Worm (Caenorhabditis elegans) whole organism, young adult: ENCODE measurements around the gene rpm-1.
A peak's percentile ranks its signal among the peaks of the same experiment; 100 is the strongest.

Source experiments
- B0035.1 ChIP-seq: sonication (generic microtip); optimal IDR thresholded peaks from 2 replicates; lab custom pipeline; 2016; ENCODE audit warnings: missing genetic modification characterization, mild to moderate bottlenecking, missing compliant biosample characterization, missing genotype, missing genetic modification reagents
- B0261.1 ChIP-seq: sonication (generic microtip); optimal IDR thresholded peaks from 2 replicates; lab custom pipeline; 2016; ENCODE audit warnings: mild to moderate bottlenecking, missing genetic modification characterization, moderate library complexity, missing compliant biosample characterization
- C17E4.6 ChIP-seq: fragments of 200-800 bp; sonication (Bioruptor generic); IDR thresholded peaks from 2 replicates; pipeline ENCODE4 v1.3.6; 2022; ENCODE audit warnings: missing genetic modification reagents, missing genetic modification characterization, missing compliant biosample characterization
- F22D6.2 ChIP-seq: sonication (generic microtip); optimal IDR thresholded peaks from 2 replicates; lab custom pipeline; 2016; ENCODE audit warnings: mild to moderate bottlenecking, missing genetic modification characterization, missing compliant biosample characterization
- F23B12.7 ChIP-seq: sonication (generic microtip); optimal IDR thresholded peaks from 2 replicates; lab custom pipeline; 2017; ENCODE audit warnings: missing genetic modification characterization, mild to moderate bottlenecking, missing compliant biosample characterization, antibody characterized with exemption, moderate library complexity; ENCODE audit not compliant: insufficient read depth
- F39B2.1 ChIP-seq: fragments of 200-800 bp; sonication (Bioruptor generic); IDR thresholded peaks from 2 replicates; pipeline ENCODE4 v1.3.6; 2022; ENCODE audit warnings: missing genetic modification reagents, missing genetic modification characterization, missing compliant biosample characterization
- F57C9.4 ChIP-seq: sonication (generic microtip); optimal IDR thresholded peaks from 2 replicates; lab custom pipeline; 2017; ENCODE audit warnings: mild to moderate bottlenecking, missing genetic modification characterization, missing compliant biosample characterization
- K12H6.12 ChIP-seq: fragments of 200-800 bp; sonication (Bioruptor generic); optimal IDR thresholded peaks from 2 replicates; lab custom pipeline; 2018; ENCODE audit warnings: mild to moderate bottlenecking, missing genetic modification characterization, missing compliant biosample characterization
- Y56A3A.18 ChIP-seq: fragments of 200-800 bp; sonication (Bioruptor generic); IDR thresholded peaks from 2 replicates; pipeline ENCODE4 v1.3.6; 2022; ENCODE audit warnings: missing genetic modification reagents, missing genetic modification characterization, missing compliant biosample characterization
- Y67H2A.10 ChIP-seq: fragments of 200-800 bp; sonication (Bioruptor generic); conservative IDR thresholded peaks from 2 replicates; pipeline ENCODE4 v1.3.6; 2022; ENCODE audit warnings: missing genetic modification reagents, missing genetic modification characterization, missing compliant biosample characterization
- Y79H2A.3 ChIP-seq: fragments of 200-800 bp; sonication (Bioruptor generic); conservative IDR thresholded peaks from 2 replicates; pipeline ENCODE4 v1.3.6; 2022; ENCODE audit warnings: missing genetic modification reagents, missing genetic modification characterization, missing compliant biosample characterization
- ZK185.1 ChIP-seq: sonication (generic microtip); optimal IDR thresholded peaks from 2 replicates; lab custom pipeline; 2016; ENCODE audit warnings: mild to moderate bottlenecking, missing genetic modification characterization, missing compliant biosample characterization; ENCODE audit not compliant: poor library complexity, severe bottlenecking
- attf-5 ChIP-seq: fragments of 200-800 bp; sonication (Bioruptor generic); optimal IDR thresholded peaks from 2 replicates; lab custom pipeline; 2018; ENCODE audit warnings: mild to moderate bottlenecking, missing genetic modification characterization, missing compliant biosample characterization
- attf-6 ChIP-seq: fragments of 200-800 bp; sonication (Bioruptor generic); IDR thresholded peaks from 2 replicates; pipeline ENCODE4 v1.3.6; 2022; ENCODE audit warnings: missing genetic modification reagents, missing genetic modification characterization, missing compliant biosample characterization
- ceh-100 ChIP-seq: fragments of 200-800 bp; sonication (Bioruptor generic); IDR thresholded peaks from 2 replicates; pipeline ENCODE4 v1.3.6; 2022; ENCODE audit warnings: missing genetic modification reagents, missing genetic modification characterization, missing compliant biosample characterization
- efl-1 ChIP-seq: fragments of 150-350 bp; optimal IDR thresholded peaks from 2 replicates; lab custom pipeline; 2014; ENCODE audit warnings: missing biosample characterization, missing genetic modification reagents, missing genetic modification characterization
- hmg-20 ChIP-seq: fragments of 200-800 bp; sonication (Bioruptor generic); IDR thresholded peaks from 2 replicates; pipeline ENCODE4 v1.3.6; 2022; ENCODE audit warnings: missing genetic modification reagents, missing genetic modification characterization, missing compliant biosample characterization
- lin-40 ChIP-seq: sonication (generic microtip); optimal IDR thresholded peaks from 2 replicates; lab custom pipeline; 2016; ENCODE audit warnings: missing genetic modification characterization, mild to moderate bottlenecking, missing compliant biosample characterization, missing genotype, missing genetic modification reagents
- lin-54 ChIP-seq: fragments of 200-800 bp; sonication (Bioruptor generic); optimal IDR thresholded peaks from 2 replicates; lab custom pipeline; 2018; ENCODE audit warnings: mild to moderate bottlenecking, missing genetic modification characterization, missing compliant biosample characterization
- madf-10 ChIP-seq: sonication (generic microtip); optimal IDR thresholded peaks from 2 replicates; lab custom pipeline; 2016; ENCODE audit warnings: mild to moderate bottlenecking, missing genetic modification characterization, missing compliant biosample characterization
- madf-6 ChIP-seq: fragments of 200-800 bp; sonication (Bioruptor generic); IDR thresholded peaks from 2 replicates; pipeline ENCODE4 v1.3.6; 2022; ENCODE audit warnings: missing genetic modification reagents, missing genetic modification characterization, missing compliant biosample characterization
- madf-8 ChIP-seq: fragments of 200-800 bp; sonication (Bioruptor generic); conservative IDR thresholded peaks from 2 replicates; pipeline ENCODE4 v1.3.6; 2022; ENCODE audit warnings: missing genetic modification reagents, missing genetic modification characterization, missing compliant biosample characterization
- nfya-1 ChIP-seq: sonication (generic microtip); optimal IDR thresholded peaks from 2 replicates; lab custom pipeline; 2017; ENCODE audit warnings: antibody characterized with exemption, missing compliant biosample characterization, missing genetic modification characterization, borderline replicate concordance; ENCODE audit not compliant: insufficient read depth
- nfyb-1 ChIP-seq: fragments of 200-800 bp; sonication (Bioruptor generic); IDR thresholded peaks from 2 replicates; pipeline ENCODE4 v1.3.6; 2022; ENCODE audit warnings: missing genetic modification reagents, missing genetic modification characterization, missing compliant biosample characterization
- nhr-179 ChIP-seq: sonication (generic microtip); optimal IDR thresholded peaks from 2 replicates; lab custom pipeline; 2016; ENCODE audit warnings: mild to moderate bottlenecking, missing genetic modification characterization, missing compliant biosample characterization
- nhr-80 ChIP-seq: sonication (generic microtip); optimal IDR thresholded peaks from 2 replicates; lab custom pipeline; 2016; ENCODE audit warnings: missing genetic modification characterization, missing compliant biosample characterization
- rcor-1 ChIP-seq: fragments of 200-800 bp; sonication (Bioruptor generic); IDR thresholded peaks from 2 replicates; pipeline ENCODE4 v1.3.6; 2022; ENCODE audit warnings: missing genetic modification reagents, missing genetic modification characterization, missing compliant biosample characterization
- rec-8 ChIP-seq, 2 experiments: sonication (generic microtip); optimal IDR thresholded peaks; 2 replicates each; lab custom pipeline; 2016; ENCODE audit warnings: mild to moderate bottlenecking in 2 of 2, missing genetic modification characterization in 2 of 2, missing genetic modification reagents in 2 of 2, missing genotype in 2 of 2, missing biosample characterization in 1 of 2, missing compliant biosample characterization in 1 of 2, moderate library complexity in 1 of 2
- repo-1 ChIP-seq: sonication (generic microtip); optimal IDR thresholded peaks from 2 replicates; lab custom pipeline; 2017; ENCODE audit warnings: mild to moderate bottlenecking, missing genetic modification characterization, missing compliant biosample characterization
- rpc-1 ChIP-seq, 2 experiments: fragments of 150-350 bp in 1 of 2; sonication (generic microtip) in 1 of 2; optimal IDR thresholded peaks; 2 replicates each; lab custom pipeline; 2014 to 2018; ENCODE audit warnings: missing biosample characterization in 1 of 2, missing genetic modification characterization in 1 of 2, missing genetic modification reagents in 1 of 2, missing genotype in 1 of 2
- snpc-1.3 ChIP-seq: sonication (generic microtip); optimal IDR thresholded peaks from 2 replicates; lab custom pipeline; 2017; ENCODE audit warnings: missing genetic modification characterization, mild to moderate bottlenecking, missing compliant biosample characterization, antibody characterized with exemption, moderate library complexity, missing genotype, missing genetic modification reagents; ENCODE audit not compliant: insufficient read depth
- snpc-3.4 ChIP-seq: sonication (generic microtip); optimal IDR thresholded peaks from 2 replicates; lab custom pipeline; 2017; ENCODE audit warnings: missing genetic modification characterization, mild to moderate bottlenecking, missing compliant biosample characterization, antibody characterized with exemption, moderate library complexity, missing genotype, missing genetic modification reagents
- unc-130 ChIP-seq: sonication (generic microtip); optimal IDR thresholded peaks from 2 replicates; lab custom pipeline; 2016; ENCODE audit warnings: missing genetic modification reagents, missing genetic modification characterization, missing compliant biosample characterization
- zfh-2 ChIP-seq: fragments of 200-800 bp; sonication (Bioruptor generic); conservative IDR thresholded peaks from 2 replicates; pipeline ENCODE4 v1.3.6; 2022; ENCODE audit warnings: missing genetic modification reagents, missing genetic modification characterization, missing compliant biosample characterization
- ztf-18 ChIP-seq: sonication (generic microtip); optimal IDR thresholded peaks from 2 replicates; lab custom pipeline; 2016; ENCODE audit warnings: missing genotype, mild to moderate bottlenecking, missing genetic modification characterization, missing compliant biosample characterization

Gene rpm-1

DNA sequence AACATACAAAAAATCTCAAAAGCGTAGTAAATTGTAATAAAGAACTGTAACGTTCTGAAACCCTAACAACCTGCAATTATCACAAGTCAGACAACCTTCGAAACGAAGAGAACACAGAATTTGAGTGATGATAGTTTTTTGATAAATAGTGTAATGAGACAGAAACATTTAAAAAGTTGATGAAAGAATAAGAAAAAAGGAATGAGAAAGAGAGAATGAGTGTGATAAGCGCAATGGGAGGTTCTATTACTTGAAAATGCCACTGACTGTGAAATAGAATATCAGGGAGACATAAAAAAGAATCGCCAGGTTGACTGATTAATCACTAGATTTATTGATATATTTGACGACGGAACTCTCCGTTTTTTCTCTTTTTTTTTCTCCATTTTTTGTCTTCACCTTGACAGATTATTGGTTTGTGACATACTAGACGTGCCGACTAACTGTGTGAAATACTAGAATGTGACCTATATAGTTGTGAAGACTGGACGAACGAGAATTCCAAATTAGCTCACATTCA lies 20.4 kb downstream of the rpm-1 start:
- TF ChIP-seq madf-8 (GFP tag; lab: Robert Waterston, UW) (no peak), hmg-20 (GFP tag; lab: Robert Waterston, UW) (no peak), repo-1 (tag; lab: Kevin White, UChicago) (no peak), ZK185.1 (tag; lab: Kevin White, UChicago) (no peak), lin-54 (no peak), madf-6 (GFP tag; lab: Robert Waterston, UW) (no peak), nfya-1 (tag; lab: Kevin White, UChicago) (no peak), Y79H2A.3 (GFP tag; lab: Robert Waterston, UW) (no peak), Y67H2A.10 (no peak), rpc-1 (optimal IDR thresholded peaks at IDR 0.05; lab: Kevin White, UChicago) (no peak), rpc-1 (tag; optimal IDR thresholded peaks at IDR 0.05; lab: Kevin White, UChicago) (no peak), nfyb-1 (GFP tag; lab: Robert Waterston, UW) (no peak), snpc-1.3 (tag; lab: Kevin White, UChicago) (no peak), snpc-3.4 (no peak), C17E4.6 (GFP tag; lab: Robert Waterston, UW) (no peak), B0261.1 (tag; lab: Kevin White, UChicago) (no peak), B0035.1 (tag; lab: Kevin White, UChicago) (no peak), attf-5 (no peak), madf-10 (tag; lab: Kevin White, UChicago) (no peak), zfh-2 (no peak)

DNA sequence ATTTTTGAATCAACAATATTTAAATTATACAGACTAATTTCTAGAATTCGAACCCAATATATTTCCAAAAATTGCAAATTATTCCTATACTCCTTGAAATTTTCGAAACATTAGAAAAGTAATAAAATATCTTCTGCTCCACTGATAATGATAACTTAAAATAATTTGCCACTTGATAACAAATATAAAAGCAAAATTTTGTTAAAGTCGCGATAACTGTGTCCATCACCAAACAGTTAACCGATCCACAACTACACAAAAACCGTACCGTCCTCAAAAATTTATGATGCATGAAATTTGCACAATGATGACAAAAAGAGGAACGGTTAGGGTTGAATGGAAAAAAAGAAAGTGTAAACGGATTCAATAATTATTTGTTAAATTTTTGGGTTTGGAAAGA lies 21.3 kb downstream of the rpm-1 start:
- TF ChIP-seq efl-1 = no peak
- no peak for TF ChIP-seq attf-6 (GFP tag; lab: Robert Waterston, UW)
- no peak for TF ChIP-seq nhr-179 (tag; lab: Kevin White, UChicago)
- no peak for TF ChIP-seq F57C9.4 (tag; lab: Kevin White, UChicago)
- no peak for TF ChIP-seq ceh-100 (GFP tag; lab: Robert Waterston, UW)
- no peak for TF ChIP-seq rec-8 (tag; optimal IDR thresholded peaks at IDR 0.05; lab: Kevin White, UChicago)
- no peak for TF ChIP-seq Y56A3A.18
- TF ChIP-seq F23B12.7 (tag; lab: Kevin White, UChicago) = no peak
- TF ChIP-seq K12H6.12 = no peak
- no peak for TF ChIP-seq nfya-1 (tag; lab: Kevin White, UChicago)

DNA sequence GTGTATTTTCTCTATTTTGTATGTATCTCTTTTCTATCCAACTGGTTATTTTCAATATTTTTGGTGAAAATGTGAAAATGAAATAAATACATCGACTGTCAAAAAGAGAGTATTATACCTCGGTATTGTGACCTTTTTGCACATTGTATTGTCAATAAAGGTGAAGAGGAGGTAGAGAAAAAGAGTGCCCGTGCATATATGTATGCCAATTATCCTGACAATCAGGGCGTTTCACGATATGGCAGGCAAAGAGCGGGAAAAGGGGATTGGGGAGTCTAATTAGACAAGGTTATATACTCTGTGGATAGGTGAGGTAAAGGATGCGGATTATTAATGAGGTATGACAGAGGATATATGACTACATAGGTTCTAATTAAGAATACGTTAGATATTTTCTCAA lies 22.9 kb downstream of the rpm-1 start:
- TF ChIP-seq ztf-18 (tag; lab: Kevin White, UChicago) = no peak
- no peak for TF ChIP-seq unc-130 (GFP tag; lab: Kevin White, UChicago)
- no peak for TF ChIP-seq F22D6.2 (tag; lab: Kevin White, UChicago)
- TF ChIP-seq rcor-1 = no peak
- TF ChIP-seq F39B2.1 (GFP tag; lab: Robert Waterston, UW) = no peak

DNA sequence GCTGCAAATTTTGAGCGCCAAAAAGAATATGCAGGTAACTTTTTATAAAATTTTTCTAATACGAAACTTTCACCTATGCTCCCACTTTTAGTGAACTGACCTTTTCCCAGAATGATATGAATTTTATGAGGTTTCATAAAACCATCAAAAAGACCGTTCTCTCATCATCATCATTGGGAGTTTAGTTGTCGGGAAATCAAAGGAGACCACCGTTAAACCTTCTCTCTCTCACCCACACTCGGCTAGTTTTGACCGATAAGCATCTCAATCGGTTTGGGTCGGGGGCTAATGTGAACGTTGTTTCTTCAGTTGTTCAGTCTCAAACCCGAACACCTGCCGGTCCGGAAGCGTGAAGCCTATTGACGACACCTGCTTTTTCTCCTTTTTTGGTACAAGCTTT lies 23.5 kb downstream of the rpm-1 start:
- TF ChIP-seq nhr-80 (tag; lab: Kevin White, UChicago) = peak; percentile 52
- no peak for TF ChIP-seq lin-40 (tag; lab: Kevin White, UChicago)
